Worm (Caenorhabditis elegans): ENCODE measurements around the gene drh-1.

The drh-1 gene

ce11 chrIV:6606587-6606986 lies 6.6 kb downstream of the drh-1 start:
- TF ChIP-seq daf-12 (tag; optimal IDR thresholded peaks at IDR 0.05), result no peak
- TF ChIP-seq ama-1 (optimal IDR thresholded peaks at IDR 0.05), result peak; percentile 14
- peak; percentile 38 for TF ChIP-seq pha-4 (tag; optimal IDR thresholded peaks at IDR 0.05)
- peak; percentile 3 for TF ChIP-seq nhr-25 (tag; optimal IDR thresholded peaks at IDR 0.05)

- TF ChIP-seq ceh-28 (tag; optimal IDR thresholded peaks at IDR 0.05), result no peak
- TF ChIP-seq tbx-2 (tag; optimal IDR thresholded peaks at IDR 0.05), result no peak
- TF ChIP-seq ceh-9 (tag; optimal IDR thresholded peaks at IDR 0.05), result no peak
- no peak for TF ChIP-seq nhr-76 (tag; optimal IDR thresholded peaks at IDR 0.05)
- no peak for TF ChIP-seq nhr-25 (tag; optimal IDR thresholded peaks at IDR 0.05)
- no peak for TF ChIP-seq egl-27 (tag; optimal IDR thresholded peaks at IDR 0.05)
Observed at ce11 chrIV:6605863-6606262, 7.3 kb downstream of the drh-1 start, which contains the start of gene nstp-2. Gene nstp-2 (minus strand): TSS chrIV:6606188.

DNA sequence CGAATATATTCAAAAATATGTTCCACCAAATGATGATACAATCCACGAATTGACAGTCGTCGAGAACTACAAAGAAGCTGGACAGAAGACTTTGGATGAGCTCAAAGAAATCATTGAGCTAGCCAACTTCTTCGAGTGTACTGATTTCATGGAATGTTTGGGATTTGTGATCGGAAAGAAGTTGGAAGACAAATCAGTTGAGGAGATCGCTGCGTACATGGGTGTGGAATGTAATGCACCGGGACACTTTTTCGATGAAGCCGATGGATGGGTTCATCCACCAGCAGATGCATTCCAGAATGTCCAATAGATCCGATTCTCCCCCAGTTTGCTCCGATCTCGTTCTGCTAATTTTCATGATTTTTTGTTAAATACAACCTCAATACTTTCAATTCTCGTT lies 9.6 kb downstream of the drh-1 start:
- TF ChIP-seq R02D3.7 (tag; optimal IDR thresholded peaks at IDR 0.05), result no peak
- no peak for TF ChIP-seq elt-1 (tag; optimal IDR thresholded peaks at IDR 0.05)
- no peak for TF ChIP-seq nfya-1 (tag; optimal IDR thresholded peaks at IDR 0.05; ENCODE audit: insufficient read depth)
- TF ChIP-seq ceh-16 (tag; optimal IDR thresholded peaks at IDR 0.05), result no peak
- no peak for TF ChIP-seq fos-1 (tag; optimal IDR thresholded peaks at IDR 0.05)
- TF ChIP-seq nhr-12 (tag; optimal IDR thresholded peaks at IDR 0.05), result no peak
- TF ChIP-seq daf-12 (tag; optimal IDR thresholded peaks at IDR 0.05), result no peak
- TF ChIP-seq nhr-237 (tag; optimal IDR thresholded peaks at IDR 0.05), result no peak
- TF ChIP-seq ztf-11 (tag; optimal IDR thresholded peaks at IDR 0.05), result no peak
- no peak for TF ChIP-seq egl-27 (tag; optimal IDR thresholded peaks at IDR 0.05)
- TF ChIP-seq fkh-10 (GFP tag; optimal IDR thresholded peaks at IDR 0.05), result no peak
- TF ChIP-seq nhr-25 (tag; optimal IDR thresholded peaks at IDR 0.05), result no peak
- no peak for TF ChIP-seq ceh-9 (tag; optimal IDR thresholded peaks at IDR 0.05)
- TF ChIP-seq hmg-11 (tag; optimal IDR thresholded peaks at IDR 0.05), result no peak
- TF ChIP-seq mdl-1 (tag; optimal IDR thresholded peaks at IDR 0.05), result no peak
- TF ChIP-seq ZK546.5 (tag; optimal IDR thresholded peaks at IDR 0.05), result no peak
- TF ChIP-seq lsy-12 (tag; optimal IDR thresholded peaks at IDR 0.05), result no peak
- TF ChIP-seq nhr-11 (tag; optimal IDR thresholded peaks at IDR 0.05), result no peak
- TF ChIP-seq unc-62 (GFP tag; optimal IDR thresholded peaks at IDR 0.05), result no peak

ce11 chrIV:6602376-6602775 lies 10.8 kb downstream of the drh-1 start, which contains the start of gene F15B10.3:
Gene F15B10.3 (plus strand): TSS chrIV:6602676.
- TF ChIP-seq nhr-76 (tag; optimal IDR thresholded peaks at IDR 0.05) (no peak), zag-1 (tag; optimal IDR thresholded peaks at IDR 0.05) (no peak), snpc-4 (tag; optimal IDR thresholded peaks at IDR 0.05) (no peak), ceh-28 (tag; optimal IDR thresholded peaks at IDR 0.05) (no peak), sea-2 (GFP tag; optimal IDR thresholded peaks at IDR 0.05) (no peak), ceh-9 (tag; optimal IDR thresholded peaks at IDR 0.05) (no peak), fkh-10 (GFP tag; optimal IDR thresholded peaks at IDR 0.05) (no peak), mdl-1 (tag; optimal IDR thresholded peaks at IDR 0.05) (no peak), hmg-11 (tag; optimal IDR thresholded peaks at IDR 0.05) (no peak), elt-3 (tag; optimal IDR thresholded peaks at IDR 0.05) (no peak)

DNA sequence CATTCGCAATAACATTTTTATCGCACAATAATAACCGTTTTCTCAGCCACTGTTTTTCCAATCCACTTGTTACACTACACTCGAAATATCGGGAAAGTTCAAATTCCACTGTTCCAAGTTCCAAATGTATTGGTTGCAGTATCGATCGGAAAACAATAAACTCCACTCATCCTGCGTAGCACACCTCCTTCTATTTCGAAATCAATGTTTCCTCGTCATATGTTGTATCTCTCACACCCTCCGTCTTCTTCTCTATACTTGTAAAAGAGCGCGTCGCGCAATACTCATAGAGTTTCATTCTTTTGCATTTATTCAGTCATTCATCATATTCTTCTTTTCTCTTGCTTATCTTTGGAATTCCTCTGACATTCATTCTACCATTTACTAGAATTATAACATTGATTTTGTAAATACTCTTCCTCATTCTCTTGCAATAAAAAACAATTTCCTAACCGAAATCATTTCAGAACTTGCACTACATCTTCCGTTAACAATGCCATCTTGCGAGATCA lies 11.9 kb downstream of the drh-1 start, which contains the start of gene sup-36:
sup-36 (plus strand) TSS at position 462 of the 512 bp plus-strand sequence.
- TF ChIP-seq unc-62 (GFP tag; optimal IDR thresholded peaks at IDR 0.05) (no peak), nfya-1 (tag; optimal IDR thresholded peaks at IDR 0.05; ENCODE audit: insufficient read depth) (peak; percentile 40), nhr-77 (tag; optimal IDR thresholded peaks at IDR 0.05) (no peak), ZK546.5 (tag; optimal IDR thresholded peaks at IDR 0.05) (no peak), ceh-28 (tag; optimal IDR thresholded peaks at IDR 0.05) (peak; percentile 64), pha-4 (tag; optimal IDR thresholded peaks at IDR 0.05) (peak; percentile 3), hmg-11 (tag; optimal IDR thresholded peaks at IDR 0.05) (peak; percentile 20), egl-5 (tag; optimal IDR thresholded peaks at IDR 0.05) (no peak)

- TF ChIP-seq egl-5 (tag; optimal IDR thresholded peaks at IDR 0.05) (no peak), egl-27 (tag; optimal IDR thresholded peaks at IDR 0.05) (no peak), nfya-1 (tag; optimal IDR thresholded peaks at IDR 0.05; ENCODE audit: insufficient read depth) (no peak), lsy-12 (tag; optimal IDR thresholded peaks at IDR 0.05) (no peak), lin-15B (tag; optimal IDR thresholded peaks at IDR 0.05) (no peak), ama-1 (optimal IDR thresholded peaks at IDR 0.05) (no peak), nhr-12 (tag; optimal IDR thresholded peaks at IDR 0.05) (no peak), ceh-16 (tag; optimal IDR thresholded peaks at IDR 0.05) (no peak), aly-2 (tag; optimal IDR thresholded peaks at IDR 0.05) (no peak), hmg-11 (tag; optimal IDR thresholded peaks at IDR 0.05) (no peak), R02D3.7 (tag; optimal IDR thresholded peaks at IDR 0.05) (no peak), lin-39 (tag; optimal IDR thresholded peaks at IDR 0.05) (no peak), sea-2 (GFP tag; optimal IDR thresholded peaks at IDR 0.05) (no peak), nhr-28 (tag; optimal IDR thresholded peaks at IDR 0.05) (no peak), nhr-11 (tag; optimal IDR thresholded peaks at IDR 0.05) (no peak), unc-62 (GFP tag; optimal IDR thresholded peaks at IDR 0.05) (no peak), pqm-1 (tag; optimal IDR thresholded peaks at IDR 0.05) (no peak), mml-1 (tag; optimal IDR thresholded peaks at IDR 0.05) (no peak)
Observed at ce11 chrIV:6599447-6599846, 13.7 kb downstream of the drh-1 start, which contains the start of gene F38A5.8. Gene F38A5.8 (plus strand): TSS chrIV:6599747.
